Worm (Caenorhabditis elegans): ENCODE measurements around the gene tag-123.
"Not testable (repeated sequence)": the region's sequence is repeated elsewhere in the genome, so short reads cannot be mapped to it uniquely, and the experiment has no call there.

DNA sequence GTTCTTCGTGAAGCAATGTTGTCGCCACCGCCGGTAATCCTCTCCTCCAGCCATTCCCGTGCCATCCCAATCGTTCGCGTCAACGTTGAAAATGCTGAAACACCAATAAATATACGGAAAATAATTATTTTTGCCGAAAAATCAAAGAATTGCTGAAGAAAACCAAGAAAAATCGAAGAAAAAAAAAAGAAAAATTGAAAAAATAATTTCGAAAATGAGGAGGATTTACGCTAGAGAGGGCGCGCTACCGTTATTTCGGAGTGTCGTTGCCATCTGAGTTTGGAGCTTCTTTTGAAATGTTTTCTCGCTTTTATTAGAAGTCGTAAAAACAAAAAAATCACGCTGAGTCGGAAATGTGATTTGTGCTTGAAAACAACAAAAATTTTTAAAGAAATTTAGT lies 11.1 kb downstream of the tag-123 start, which contains the start of gene F08F1.9:
- not testable (repeated sequence) for TF ChIP-seq ama-1 (optimal IDR thresholded peaks at IDR 0.05); B0310.2 (tag; optimal IDR thresholded peaks at IDR 0.05); hmg-4 (GFP tag; optimal IDR thresholded peaks at IDR 0.05); tra-4 (tag; optimal IDR thresholded peaks at IDR 0.05); pes-1 (GFP tag; IDR thresholded peaks at IDR 0.05); hmbx-1 (tag; optimal IDR thresholded peaks at IDR 0.05); tbx-37 (GFP tag; conservative IDR thresholded peaks at IDR 0.05); sea-1 (GFP tag; conservative IDR thresholded peaks at IDR 0.05)

Data from whole organism, early embryonic.